Fruit fly (Drosophila melanogaster) whole organism, embryonic: Measurements from ENCODE around the gene Ythdf.

Experiments
- ATbp ChIP-seq: fragments of 200-800 bp; sonication (Bioruptor generic); optimal IDR thresholded peaks from 2 replicates; lab custom pipeline; 2017; ENCODE audit warnings: missing biosample characterization, mild to moderate bottlenecking, missing genetic modification characterization, missing genetic modification reagents
- Ada2b ChIP-seq: fragments of 200-800 bp; sonication (Bioruptor generic); IDR thresholded peaks from 2 replicates; pipeline ENCODE4 v1.3.6; 2022; ENCODE audit warnings: missing biosample characterization, missing genetic modification characterization
- CG10209 ChIP-seq: fragments of 200-800 bp; sonication (Bioruptor generic); optimal IDR thresholded peaks from 3 replicates; lab custom pipeline; 2017; ENCODE audit warnings: missing biosample characterization, mild to moderate bottlenecking, missing genetic modification characterization, missing genetic modification reagents
- CG10979 ChIP-seq: fragments of 200-800 bp; sonication (Bioruptor generic); optimal IDR thresholded peaks from 2 replicates; lab custom pipeline; 2018; ENCODE audit warnings: missing biosample characterization, mild to moderate bottlenecking, missing genetic modification characterization, moderate library complexity
- CG11695 ChIP-seq: fragments of 200-800 bp; sonication (Bioruptor generic); IDR thresholded peaks from 3 replicates; pipeline ENCODE4 v1.3.6; 2022; ENCODE audit warnings: missing biosample characterization, missing genetic modification characterization
- CG12219 ChIP-seq: fragments of 200-800 bp; sonication (Bioruptor generic); optimal IDR thresholded peaks from 3 replicates; lab custom pipeline; 2018; ENCODE audit warnings: missing biosample characterization, mild to moderate bottlenecking, missing genetic modification characterization
- CG12769 ChIP-seq: fragments of 200-800 bp; sonication (Bioruptor generic); optimal IDR thresholded peaks from 2 replicates; lab custom pipeline; 2019; ENCODE audit warnings: missing biosample characterization, mild to moderate bottlenecking, missing genetic modification characterization, moderate library complexity
- CG15601 ChIP-seq: fragments of 200-800 bp; sonication (Bioruptor generic); optimal IDR thresholded peaks from 3 replicates; lab custom pipeline; 2019; ENCODE audit warnings: missing biosample characterization, mild to moderate bottlenecking, missing genetic modification characterization, moderate library complexity
- CG17912 ChIP-seq: fragments of 200-800 bp; sonication (Bioruptor generic); optimal IDR thresholded peaks from 2 replicates; lab custom pipeline; 2018; ENCODE audit warnings: missing biosample characterization, mild to moderate bottlenecking, missing genetic modification characterization
- CG1792 ChIP-seq: fragments of 200-800 bp; sonication (Bioruptor generic); optimal IDR thresholded peaks from 2 replicates; lab custom pipeline; 2016; ENCODE audit warnings: missing biosample characterization, missing genetic modification characterization
- CG3065 ChIP-seq: fragments of 200-800 bp; sonication (Bioruptor generic); optimal IDR thresholded peaks from 2 replicates; lab custom pipeline; 2016; ENCODE audit warnings: missing biosample characterization, missing genetic modification characterization
- CG33213 ChIP-seq: fragments of 200-800 bp; sonication (Bioruptor generic); optimal IDR thresholded peaks from 3 replicates; lab custom pipeline; 2016; ENCODE audit warnings: missing biosample characterization, missing genetic modification characterization
- CG4282 ChIP-seq: fragments of 200-800 bp; sonication (Bioruptor generic); optimal IDR thresholded peaks from 2 replicates; lab custom pipeline; 2016; ENCODE audit warnings: missing biosample characterization, missing genetic modification characterization
- CG4820 ChIP-seq: fragments of 200-800 bp; sonication (Bioruptor generic); optimal IDR thresholded peaks from 3 replicates; lab custom pipeline; 2016; ENCODE audit warnings: missing biosample characterization, missing genetic modification characterization
- CG7745 ChIP-seq: fragments of 200-800 bp; sonication (Bioruptor generic); optimal IDR thresholded peaks from 2 replicates; lab custom pipeline; 2018; ENCODE audit warnings: missing biosample characterization, mild to moderate bottlenecking, missing genetic modification characterization, moderate library complexity
- CG9215 ChIP-seq: fragments of 200-800 bp; sonication (Bioruptor generic); IDR thresholded peaks from 2 replicates; pipeline ENCODE4 v1.3.6; 2022; ENCODE audit warnings: missing biosample characterization, missing genetic modification characterization
- Chrac-16 ChIP-seq: fragments of 200-800 bp; sonication (Bioruptor generic); optimal IDR thresholded peaks from 3 replicates; lab custom pipeline; 2016; ENCODE audit warnings: missing biosample characterization, missing genetic modification characterization
- ERR ChIP-seq: fragments of 200-800 bp; sonication (Bioruptor generic); optimal IDR thresholded peaks from 2 replicates; lab custom pipeline; 2016; ENCODE audit warnings: missing biosample characterization, missing genetic modification characterization
- Eip74EF ChIP-seq, 2 experiments: fragments of 200-800 bp in 1 of 2; fragments of >200 bp in 1 of 2; sonication (Bioruptor generic) in 1 of 2; optimal IDR thresholded peaks; 2 replicates each; lab custom pipeline; 2017 to 2019; ENCODE audit warnings: missing biosample characterization in 2 of 2, missing genetic modification characterization in 2 of 2, mild to moderate bottlenecking in 1 of 2, moderate library complexity in 1 of 2
- Ets65A ChIP-seq: fragments of 200-800 bp; sonication (Bioruptor generic); peaks from one replicate; lab custom pipeline; 2016; ENCODE audit warnings: missing biosample characterization, missing genetic modification characterization
- HLHmδ ChIP-seq: fragments of 200-800 bp; sonication (Bioruptor generic); optimal IDR thresholded peaks from 2 replicates; lab custom pipeline; 2018; ENCODE audit warnings: missing biosample characterization, mild to moderate bottlenecking, missing genetic modification characterization, moderate library complexity
- MBD-R2 ChIP-seq: fragments of 200-800 bp; sonication (Bioruptor generic); IDR thresholded peaks from 2 replicates; pipeline ENCODE4 v1.3.6; 2022; ENCODE audit warnings: missing biosample characterization, missing genetic modification characterization
- MTF-1 ChIP-seq: fragments of 200-800 bp; sonication (Bioruptor generic); optimal IDR thresholded peaks from 2 replicates; lab custom pipeline; 2018; ENCODE audit warnings: missing biosample characterization, mild to moderate bottlenecking, missing genetic modification characterization, borderline replicate concordance
- Med ChIP-seq: fragments of 200-800 bp; sonication (Bioruptor generic); peaks from one replicate; lab custom pipeline; 2016; ENCODE audit warnings: missing biosample characterization, missing genetic modification characterization, mild to moderate bottlenecking, inconsistent platforms, moderate library complexity
- Mrtf ChIP-seq: fragments of 200-800 bp; sonication (Bioruptor generic); IDR thresholded peaks from 3 replicates; pipeline ENCODE4 v1.3.6; 2022; ENCODE audit warnings: missing biosample characterization, missing genetic modification characterization
- NC2β ChIP-seq: fragments of 200-800 bp; sonication (Bioruptor generic); optimal IDR thresholded peaks from 2 replicates; lab custom pipeline; 2016; ENCODE audit warnings: missing biosample characterization, missing genetic modification characterization
- NfI ChIP-seq: fragments of 200-800 bp; sonication (Bioruptor generic); optimal IDR thresholded peaks from 3 replicates; lab custom pipeline; 2018; ENCODE audit warnings: missing biosample characterization, mild to moderate bottlenecking, missing genetic modification characterization, moderate library complexity
- Spps ChIP-seq: fragments of 200-800 bp; sonication (Bioruptor generic); optimal IDR thresholded peaks from 2 replicates; lab custom pipeline; 2018; ENCODE audit warnings: missing biosample characterization, mild to moderate bottlenecking, missing genetic modification characterization
- Stat92E ChIP-seq, 3 experiments: fragments of >200 bp in 2 of 3; fragments of 200-800 bp in 1 of 3; sonication (Bioruptor generic) in 1 of 3; optimal IDR thresholded peaks; 2 replicates each; lab custom pipeline; 2017 to 2019; ENCODE audit warnings: missing biosample characterization in 3 of 3, missing genetic modification characterization in 3 of 3, mild to moderate bottlenecking in 1 of 3, moderate library complexity in 1 of 3
- btn ChIP-seq: fragments of 200-800 bp; sonication (Bioruptor generic); optimal IDR thresholded peaks from 2 replicates; lab custom pipeline; 2016; ENCODE audit warnings: missing biosample characterization, missing genetic modification characterization
- dati ChIP-seq: fragments of 200-800 bp; sonication (Bioruptor generic); IDR thresholded peaks from 2 replicates; pipeline ENCODE4 v1.3.6; 2022; ENCODE audit warnings: missing biosample characterization, missing genetic modification characterization
- dimm ChIP-seq: fragments of 200-800 bp; sonication (Bioruptor generic); IDR thresholded peaks from 2 replicates; pipeline ENCODE4 v1.3.6; 2022; ENCODE audit warnings: missing biosample characterization, missing genetic modification characterization
- fru ChIP-seq: fragments of >200 bp; optimal IDR thresholded peaks from 2 replicates; lab custom pipeline; 2017
- fu2 ChIP-seq: fragments of 200-800 bp; sonication (Bioruptor generic); optimal IDR thresholded peaks from 2 replicates; lab custom pipeline; 2016; ENCODE audit warnings: missing biosample characterization, missing genetic modification characterization
- gfzf ChIP-seq: fragments of 200-800 bp; sonication (Bioruptor generic); optimal IDR thresholded peaks from 2 replicates; lab custom pipeline; 2016; ENCODE audit warnings: missing biosample characterization, mild to moderate bottlenecking, missing genetic modification characterization, moderate library complexity
- jing ChIP-seq: fragments of 200-800 bp; sonication (Bioruptor generic); optimal IDR thresholded peaks from 2 replicates; lab custom pipeline; 2018; ENCODE audit warnings: missing biosample characterization, mild to moderate bottlenecking, missing genetic modification characterization
- kni ChIP-seq: fragments of 200-800 bp; sonication (Bioruptor generic); optimal IDR thresholded peaks from 3 replicates; lab custom pipeline; 2017; ENCODE audit warnings: mild to moderate bottlenecking, missing biosample characterization, missing genetic modification reagents, missing genetic modification characterization
- lbe ChIP-seq: fragments of 200-800 bp; sonication (Bioruptor generic); optimal IDR thresholded peaks from 2 replicates; lab custom pipeline; 2016; ENCODE audit warnings: missing biosample characterization, mild to moderate bottlenecking, missing genetic modification characterization
- odd ChIP-seq: fragments of 200-800 bp; sonication (Bioruptor generic); optimal IDR thresholded peaks from 2 replicates; lab custom pipeline; 2017; ENCODE audit warnings: missing biosample characterization, mild to moderate bottlenecking, missing genetic modification characterization
- pb ChIP-seq: fragments of 200-800 bp; sonication (Bioruptor generic); optimal IDR thresholded peaks from 3 replicates; lab custom pipeline; 2016; ENCODE audit warnings: missing biosample characterization, missing genetic modification characterization
- sd ChIP-seq: fragments of 200-800 bp; sonication (Bioruptor generic); optimal IDR thresholded peaks from 3 replicates; lab custom pipeline; 2018; ENCODE audit warnings: missing biosample characterization, mild to moderate bottlenecking, missing genetic modification characterization, moderate library complexity
- sens ChIP-seq: fragments of 200-800 bp; sonication (Bioruptor generic); peaks from one replicate; lab custom pipeline; 2016; ENCODE audit warnings: missing biosample characterization, missing genetic modification characterization
- slbo ChIP-seq: fragments of 200-800 bp; sonication (Bioruptor generic); IDR thresholded peaks from 2 replicates; pipeline ENCODE4 v1.3.6; 2022; ENCODE audit warnings: missing biosample characterization, missing genetic modification characterization
- tap ChIP-seq: fragments of 200-800 bp; optimal IDR thresholded peaks from 3 replicates; lab custom pipeline; 2019; ENCODE audit warnings: missing biosample characterization, mild to moderate bottlenecking, missing genetic modification characterization, moderate library complexity
- trem ChIP-seq: fragments of 200-800 bp; optimal IDR thresholded peaks from 3 replicates; lab custom pipeline; 2019; ENCODE audit warnings: missing biosample characterization, mild to moderate bottlenecking, missing genetic modification characterization, moderate library complexity
- ttk ChIP-seq: fragments of 200-800 bp; sonication (Bioruptor generic); IDR thresholded peaks from 2 replicates; pipeline ENCODE4 v2.1.2; 2022; ENCODE audit warnings: missing biosample characterization, missing genetic modification characterization
- twi ChIP-seq: fragments of 200-800 bp; optimal IDR thresholded peaks from 2 replicates; lab custom pipeline; 2019; ENCODE audit warnings: missing biosample characterization, mild to moderate bottlenecking, missing genetic modification characterization, moderate library complexity

Gene Ythdf

DNA sequence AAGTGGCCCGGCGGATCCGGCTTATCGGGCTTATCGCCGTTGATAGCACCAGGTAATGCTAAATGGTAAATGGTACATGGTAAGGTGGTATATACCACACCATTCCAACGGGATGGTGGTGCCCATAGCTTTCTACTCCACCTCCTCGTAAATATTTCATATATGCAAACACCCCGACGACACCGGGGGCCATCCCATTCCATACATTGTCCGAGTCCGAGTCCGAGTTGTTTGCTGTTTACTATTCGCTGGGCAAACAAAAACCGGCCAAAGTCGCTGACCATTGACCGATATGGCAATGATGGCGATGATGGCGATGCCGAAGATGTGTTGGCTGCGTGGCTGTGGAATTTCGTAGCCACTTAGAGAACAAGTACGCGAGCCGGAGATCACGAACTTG is 35.0 kb downstream of the Ythdf start:
- no peak for TF ChIP-seq Ada2b (GFP tag; lab: Robert Waterston, UW)
- TF ChIP-seq dati: no peak
- peak; percentile 27 for TF ChIP-seq ATbp (GFP tag; lab: Kevin White, UChicago)
- TF ChIP-seq tap (tag; lab: Kevin White, UChicago): no peak
- TF ChIP-seq sens (GFP tag; lab: Kevin White, UChicago): peak; percentile 60
- no peak for TF ChIP-seq MTF-1 (GFP tag; lab: Kevin White, UChicago)
- no peak for TF ChIP-seq CG17912 (GFP tag; lab: Kevin White, UChicago)
- TF ChIP-seq CG11695 (GFP tag; lab: Robert Waterston, UW): no peak
- no peak for TF ChIP-seq odd
- peak; percentile 15 for TF ChIP-seq Med (GFP tag; lab: Kevin White, UChicago)
- no peak for TF ChIP-seq btn
- peak; percentile 13 for TF ChIP-seq sd (tag; lab: Kevin White, UChicago)
- no peak for TF ChIP-seq jing (GFP tag; lab: Kevin White, UChicago)
- TF ChIP-seq MBD-R2: no peak
- TF ChIP-seq CG12769: peak; percentile 6
- TF ChIP-seq trem (tag; lab: Kevin White, UChicago): no peak
- no peak for TF ChIP-seq pb (GFP tag; lab: Kevin White, UChicago)
- TF ChIP-seq CG4820: no peak
- no peak for TF ChIP-seq gfzf (GFP tag; lab: Kevin White, UChicago)
- no peak for TF ChIP-seq CG33213

dm6 chr3R:25002257-25002656 is 36.8 kb downstream of the Ythdf start:
- TF ChIP-seq slbo (GFP tag; lab: Robert Waterston, UW) (peak; percentile 25; the same call in 1 of the 2 replicates), Eip74EF (GFP tag; optimal IDR thresholded peaks at IDR 0.05; lab: Kevin White, UChicago) (no peak), CG7745 (no peak), CG10979 (tag; lab: Kevin White, UChicago) (no peak), MTF-1 (GFP tag; lab: Kevin White, UChicago) (no peak), fu2 (GFP tag; lab: Kevin White, UChicago) (no peak), Mrtf (GFP tag; lab: Robert Waterston, UW) (no peak), CG10209 (GFP tag; lab: Kevin White, UChicago) (peak; percentile 43), Stat92E (GFP tag; optimal IDR thresholded peaks at IDR 0.05; lab: Kevin White, UChicago) (peak in 1 of 3 experiments; percentile 98), kni (GFP tag; lab: Kevin White, UChicago) (peak; percentile 73), sd (tag; lab: Kevin White, UChicago) (peak; percentile 45), twi (peak; percentile 0)

DNA sequence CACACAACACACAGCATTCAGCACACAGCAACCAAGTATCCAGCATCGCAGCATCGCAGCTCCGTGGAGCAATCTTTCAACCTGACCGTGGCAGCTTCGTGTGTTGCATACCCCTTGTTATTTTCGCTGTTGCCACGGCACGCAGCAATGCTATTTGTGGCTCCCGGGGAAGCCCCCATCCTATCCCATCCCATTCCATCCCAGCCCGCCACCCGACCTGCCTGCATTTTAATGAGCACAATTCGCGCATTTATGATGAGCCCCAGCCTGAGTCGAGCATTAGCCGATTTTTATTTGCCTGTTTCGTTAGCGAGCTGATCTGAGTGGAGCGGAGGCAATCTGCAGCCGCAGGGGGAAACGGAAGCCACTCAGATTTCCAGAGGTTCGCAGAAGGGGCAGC is 39.5 kb downstream of the Ythdf start:
- peak; percentile 76 for TF ChIP-seq Ets65A
- no peak for TF ChIP-seq HLHmδ (GFP tag; lab: Kevin White, UChicago)

DNA sequence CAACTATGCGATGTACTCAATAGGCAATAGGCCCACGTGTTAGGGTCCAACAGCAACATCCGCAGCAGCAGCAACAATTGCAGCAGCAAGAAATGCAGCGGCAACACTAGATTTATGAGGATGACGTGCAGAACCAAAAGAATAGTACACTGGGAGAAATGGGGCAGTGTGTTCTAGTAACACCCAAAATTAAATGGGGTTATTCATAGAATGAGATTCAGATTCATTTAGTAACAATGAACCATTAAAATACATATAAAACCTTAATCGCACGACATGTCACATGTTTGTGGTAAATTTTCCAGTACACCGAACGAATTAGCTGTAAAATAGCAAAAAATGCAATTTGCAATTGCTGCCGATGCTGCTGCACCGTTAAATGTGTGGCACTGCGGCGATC is 41.8 kb downstream of the Ythdf start:
- TF ChIP-seq dimm (no peak), CG3065 (GFP tag; lab: Kevin White, UChicago) (no peak), CG12219 (GFP tag; lab: Kevin White, UChicago) (no peak), ERR (GFP tag; lab: Kevin White, UChicago) (no peak), lbe (GFP tag; lab: Kevin White, UChicago) (no peak), CG1792 (GFP tag; lab: Kevin White, UChicago) (no peak), CG9215 (GFP tag; lab: Robert Waterston, UW) (no peak), ttk (GFP tag; lab: Robert Waterston, UW) (no peak), NC2β (GFP tag; lab: Kevin White, UChicago) (no peak), CG15601 (no peak), NfI (GFP tag; lab: Kevin White, UChicago) (no peak), fru (lab: Kevin White, UChicago) (no peak), CG4282 (GFP tag; lab: Kevin White, UChicago) (no peak), Chrac-16 (no peak), jing (GFP tag; lab: Kevin White, UChicago) (no peak), Spps (tag; lab: Kevin White, UChicago) (no peak)
